Fruit fly (Drosophila melanogaster) whole organism, embryonic: Measurements from ENCODE around the gene rhea.

ENCODE experiments used
- Ada2b ChIP-seq: fragments of 200-800 bp; sonication (Bioruptor generic); IDR thresholded peaks from 2 replicates; pipeline ENCODE4 v1.3.6; 2022; ENCODE audit warnings: missing biosample characterization, missing genetic modification characterization
- CG10462 ChIP-seq: fragments of 200-800 bp; sonication (Bioruptor generic); optimal IDR thresholded peaks from 2 replicates; lab custom pipeline; 2016; ENCODE audit warnings: missing biosample characterization, missing genetic modification characterization
- CG1529 ChIP-seq: fragments of 200-800 bp; sonication (Bioruptor generic); optimal IDR thresholded peaks from 3 replicates; lab custom pipeline; 2018; ENCODE audit warnings: missing biosample characterization, missing genetic modification characterization
- CG15479 ChIP-seq: fragments of 200-800 bp; sonication (Bioruptor generic); optimal IDR thresholded peaks from 3 replicates; lab custom pipeline; 2019; ENCODE audit warnings: missing biosample characterization, mild to moderate bottlenecking, missing genetic modification characterization, moderate library complexity
- CG16815 ChIP-seq: fragments of 200-800 bp; sonication (Bioruptor generic); optimal IDR thresholded peaks from 3 replicates; lab custom pipeline; 2017; ENCODE audit warnings: missing biosample characterization, mild to moderate bottlenecking, missing genetic modification characterization
- CG18476 ChIP-seq: fragments of 200-800 bp; sonication (Bioruptor generic); optimal IDR thresholded peaks from 2 replicates; lab custom pipeline; 2016; ENCODE audit warnings: missing biosample characterization, mild to moderate bottlenecking, missing genetic modification characterization
- CG2116 ChIP-seq: fragments of 200-800 bp; sonication (Bioruptor generic); optimal IDR thresholded peaks from 3 replicates; lab custom pipeline; 2018; ENCODE audit warnings: missing biosample characterization, mild to moderate bottlenecking, missing genetic modification characterization
- CG30431 ChIP-seq: fragments of 200-800 bp; sonication (Bioruptor generic); optimal IDR thresholded peaks from 2 replicates; lab custom pipeline; 2017; ENCODE audit warnings: missing biosample characterization, missing genetic modification characterization
- CG32532 ChIP-seq: fragments of 200-800 bp; sonication (Bioruptor generic); IDR thresholded peaks from 2 replicates; pipeline ENCODE4 v1.3.6; 2022; ENCODE audit warnings: missing biosample characterization, missing genetic modification characterization
- CG32772 ChIP-seq: fragments of 200-800 bp; sonication (Bioruptor generic); IDR thresholded peaks from 2 replicates; pipeline ENCODE4 v1.3.6; 2022; ENCODE audit warnings: missing biosample characterization, missing genetic modification characterization
- CG6683 ChIP-seq: fragments of 200-800 bp; sonication (Bioruptor generic); optimal IDR thresholded peaks from 2 replicates; lab custom pipeline; 2017; ENCODE audit warnings: missing biosample characterization, mild to moderate bottlenecking, missing genetic modification characterization, missing genetic modification reagents
- CG9437 ChIP-seq: fragments of 200-800 bp; sonication (Bioruptor generic); optimal IDR thresholded peaks from 2 replicates; lab custom pipeline; 2018; ENCODE audit warnings: missing biosample characterization, mild to moderate bottlenecking, missing genetic modification characterization
- CG9797 ChIP-seq: fragments of 200-800 bp; sonication (Bioruptor generic); optimal IDR thresholded peaks from 3 replicates; lab custom pipeline; 2018; ENCODE audit warnings: missing biosample characterization, mild to moderate bottlenecking, missing genetic modification characterization
- CTCF ChIP-seq: fragments of 200-800 bp; sonication (Bioruptor generic); optimal IDR thresholded peaks from 2 replicates; lab custom pipeline; 2017; ENCODE audit warnings: missing biosample characterization, mild to moderate bottlenecking, missing genetic modification characterization, moderate library complexity
- Camta ChIP-seq: fragments of 200-800 bp; sonication (Bioruptor generic); optimal IDR thresholded peaks from 2 replicates; lab custom pipeline; 2016; ENCODE audit warnings: missing biosample characterization, missing genetic modification characterization
- Doc3 ChIP-seq: fragments of 200-800 bp; sonication (Bioruptor generic); IDR thresholded peaks from 3 replicates; pipeline ENCODE4 v1.3.6; 2022; ENCODE audit warnings: missing biosample characterization, missing genetic modification characterization; ENCODE audit not compliant: partially characterized antibody
- Dref ChIP-seq: fragments of 200-800 bp; sonication (Bioruptor generic); IDR thresholded peaks from 2 replicates; pipeline ENCODE4 v1.3.6; 2022; ENCODE audit warnings: missing biosample characterization, missing genetic modification characterization
- E2f2 ChIP-seq: fragments of 200-800 bp; sonication (Bioruptor generic); IDR thresholded peaks from 2 replicates; pipeline ENCODE4 v1.3.6; 2022; ENCODE audit warnings: missing biosample characterization, missing genetic modification characterization
- Ets65A ChIP-seq: fragments of 200-800 bp; sonication (Bioruptor generic); peaks from one replicate; lab custom pipeline; 2016; ENCODE audit warnings: missing biosample characterization, missing genetic modification characterization
- HLH54F ChIP-seq: fragments of 200-800 bp; sonication (Bioruptor generic); optimal IDR thresholded peaks from 3 replicates; lab custom pipeline; 2016; ENCODE audit warnings: missing biosample characterization, missing genetic modification characterization
- Hr39 ChIP-seq: fragments of >200 bp; optimal IDR thresholded peaks from 2 replicates; lab custom pipeline; 2017
- Lpt ChIP-seq: fragments of >200 bp; optimal IDR thresholded peaks from 2 replicates; lab custom pipeline; 2018; ENCODE audit warnings: missing biosample characterization, missing genetic modification characterization
- Meics ChIP-seq: fragments of 200-800 bp; sonication (Bioruptor generic); optimal IDR thresholded peaks from 2 replicates; lab custom pipeline; 2017; ENCODE audit warnings: missing biosample characterization, mild to moderate bottlenecking, missing genetic modification characterization
- Oaz ChIP-seq: fragments of 200-800 bp; sonication (Bioruptor generic); IDR thresholded peaks from 2 replicates; pipeline ENCODE4 v1.3.6; 2022; ENCODE audit warnings: missing biosample characterization, missing genetic modification characterization
- Ptx1 ChIP-seq: fragments of 200-800 bp; sonication (Bioruptor generic); IDR thresholded peaks from 2 replicates; pipeline ENCODE4 v1.3.6; 2022; ENCODE audit warnings: missing biosample characterization, missing genetic modification characterization
- Rx ChIP-seq: fragments of 200-800 bp; sonication (Bioruptor generic); IDR thresholded peaks from 2 replicates; pipeline ENCODE4 v1.3.6; 2022; ENCODE audit warnings: missing biosample characterization, missing genetic modification characterization
- Scr ChIP-seq: fragments of 200-800 bp; sonication (Bioruptor generic); IDR thresholded peaks from 2 replicates; pipeline ENCODE4 v1.3.6; 2022; ENCODE audit warnings: missing biosample characterization, missing genetic modification characterization; ENCODE audit not compliant: partially characterized antibody
- TFAM ChIP-seq: fragments of 200-800 bp; sonication (Bioruptor generic); optimal IDR thresholded peaks from 2 replicates; lab custom pipeline; 2017; ENCODE audit warnings: missing biosample characterization, missing genetic modification characterization, inconsistent platforms
- Usf ChIP-seq: fragments of 200-800 bp; sonication (Bioruptor generic); optimal IDR thresholded peaks from 2 replicates; lab custom pipeline; 2017; ENCODE audit warnings: missing genotype, missing biosample characterization, missing genetic modification characterization
- cad ChIP-seq: fragments of >200 bp; optimal IDR thresholded peaks from 2 replicates; lab custom pipeline; 2017; ENCODE audit warnings: missing biosample characterization, missing genetic modification characterization
- cg ChIP-seq: fragments of 200-800 bp; sonication (Bioruptor generic); optimal IDR thresholded peaks from 3 replicates; lab custom pipeline; 2019; ENCODE audit warnings: missing biosample characterization, mild to moderate bottlenecking, missing genetic modification characterization, moderate library complexity
- eve ChIP-seq, 2 experiments: fragments of >200 bp; optimal IDR thresholded peaks; 2 replicates each; lab custom pipeline; 2017; ENCODE audit warnings: missing biosample characterization in 2 of 2, missing genetic modification characterization in 2 of 2
- fd96Cb ChIP-seq: fragments of 200-800 bp; sonication (Bioruptor generic); optimal IDR thresholded peaks from 2 replicates; lab custom pipeline; 2018; ENCODE audit warnings: missing biosample characterization, mild to moderate bottlenecking, missing genetic modification characterization, moderate library complexity
- gfzf ChIP-seq: fragments of 200-800 bp; sonication (Bioruptor generic); optimal IDR thresholded peaks from 2 replicates; lab custom pipeline; 2016; ENCODE audit warnings: missing biosample characterization, mild to moderate bottlenecking, missing genetic modification characterization, moderate library complexity
- her ChIP-seq: fragments of 200-800 bp; sonication (Bioruptor generic); optimal IDR thresholded peaks from 2 replicates; lab custom pipeline; 2016; ENCODE audit warnings: missing biosample characterization, missing genetic modification characterization
- insv ChIP-seq, 2 experiments: fragments of 200-800 bp; sonication (Bioruptor generic); optimal IDR thresholded peaks; 3 replicates each; lab custom pipeline; 2016 to 2018; ENCODE audit warnings: missing biosample characterization in 2 of 2, missing genetic modification characterization in 2 of 2
- jigr1 ChIP-seq: fragments of 200-800 bp; sonication (Bioruptor generic); IDR thresholded peaks from 3 replicates; pipeline ENCODE4 v1.3.6; 2022; ENCODE audit warnings: missing biosample characterization, missing genetic modification characterization
- kay ChIP-seq: fragments of 200-800 bp; sonication (Bioruptor generic); optimal IDR thresholded peaks from 2 replicates; lab custom pipeline; 2016; ENCODE audit warnings: missing biosample characterization, missing genetic modification characterization
- nerfin-1 ChIP-seq: fragments of 200-800 bp; sonication (Bioruptor generic); optimal IDR thresholded peaks from 3 replicates; lab custom pipeline; 2019; ENCODE audit warnings: missing biosample characterization, mild to moderate bottlenecking, missing genetic modification characterization, moderate library complexity
- odd ChIP-seq: fragments of 200-800 bp; sonication (Bioruptor generic); optimal IDR thresholded peaks from 2 replicates; lab custom pipeline; 2017; ENCODE audit warnings: missing biosample characterization, mild to moderate bottlenecking, missing genetic modification characterization
- org-1 ChIP-seq: fragments of 200-800 bp; sonication (Bioruptor generic); optimal IDR thresholded peaks from 2 replicates; lab custom pipeline; 2017; ENCODE audit warnings: missing biosample characterization, missing genetic modification characterization
- pfk ChIP-seq: fragments of 200-800 bp; sonication (Bioruptor generic); optimal IDR thresholded peaks from 2 replicates; lab custom pipeline; 2018; ENCODE audit warnings: missing biosample characterization, mild to moderate bottlenecking, missing genetic modification characterization, moderate library complexity
- pita ChIP-seq: fragments of 200-800 bp; sonication (Bioruptor generic); optimal IDR thresholded peaks from 2 replicates; lab custom pipeline; 2017; ENCODE audit warnings: missing biosample characterization, mild to moderate bottlenecking, missing genetic modification characterization
- psq ChIP-seq: fragments of 200-800 bp; sonication (Bioruptor generic); optimal IDR thresholded peaks from 2 replicates; lab custom pipeline; 2017; ENCODE audit warnings: missing biosample characterization, missing genetic modification characterization
- pzg ChIP-seq: fragments of 200-800 bp; sonication (Bioruptor generic); optimal IDR thresholded peaks from 3 replicates; lab custom pipeline; 2018; ENCODE audit warnings: missing biosample characterization, mild to moderate bottlenecking, missing genetic modification characterization, moderate library complexity
- salm ChIP-seq: fragments of 200-800 bp; sonication (Bioruptor generic); optimal IDR thresholded peaks from 2 replicates; lab custom pipeline; 2018; ENCODE audit warnings: missing biosample characterization, mild to moderate bottlenecking, missing genetic modification characterization
- slbo ChIP-seq: fragments of 200-800 bp; sonication (Bioruptor generic); IDR thresholded peaks from 2 replicates; pipeline ENCODE4 v1.3.6; 2022; ENCODE audit warnings: missing biosample characterization, missing genetic modification characterization
- stwl ChIP-seq: fragments of 200-800 bp; sonication (Bioruptor generic); optimal IDR thresholded peaks from 3 replicates; lab custom pipeline; 2018; ENCODE audit warnings: missing biosample characterization, mild to moderate bottlenecking, missing genetic modification characterization, moderate library complexity
- unpg ChIP-seq: fragments of 200-800 bp; sonication (Bioruptor generic); optimal IDR thresholded peaks from 3 replicates; lab custom pipeline; 2018; ENCODE audit warnings: missing biosample characterization, mild to moderate bottlenecking, missing genetic modification characterization, moderate library complexity
- usp ChIP-seq: fragments of >200 bp; optimal IDR thresholded peaks from 2 replicates; lab custom pipeline; 2017; ENCODE audit warnings: missing biosample characterization, missing genetic modification characterization
- vfl ChIP-seq: fragments of 200-800 bp; sonication (Bioruptor generic); optimal IDR thresholded peaks from 2 replicates; lab custom pipeline; 2016; ENCODE audit warnings: missing biosample characterization, missing genetic modification characterization
- vnd ChIP-seq: fragments of 200-800 bp; sonication (Bioruptor generic); IDR thresholded peaks from 3 replicates; pipeline ENCODE4 v1.3.6; 2022; ENCODE audit warnings: missing biosample characterization, missing genetic modification characterization; ENCODE audit not compliant: partially characterized antibody
- wek ChIP-seq: fragments of 200-800 bp; sonication (Bioruptor generic); optimal IDR thresholded peaks from 3 replicates; lab custom pipeline; 2018; ENCODE audit warnings: missing biosample characterization, mild to moderate bottlenecking, missing genetic modification characterization, moderate library complexity

The rhea gene

dm6 chr3L:8523257-8523656, 21.5 kb upstream of the rhea start, which contains the start of gene GstO2 (continued):
- TF ChIP-seq gfzf (GFP tag; lab: Kevin White, UChicago) (no peak), CG18476 (no peak), psq (no peak), odd (no peak), pfk (no peak), CG1529 (GFP tag; lab: Kevin White, UChicago) (no peak), nerfin-1 (tag; lab: Kevin White, UChicago) (no peak), insv (GFP tag; optimal IDR thresholded peaks at IDR 0.05; lab: Kevin White, UChicago) (no peak), CG15479 (no peak), CTCF (GFP tag; lab: Kevin White, UChicago) (peak; percentile 2), vfl (GFP tag; lab: Kevin White, UChicago) (no peak), CG2116 (GFP tag; lab: Kevin White, UChicago) (peak; percentile 47), stwl (tag; lab: Kevin White, UChicago) (peak; percentile 31), fd96Cb (no peak), Meics (GFP tag; lab: Kevin White, UChicago) (no peak), E2f2 (GFP tag; lab: Robert Waterston, UW) (peak; percentile 93), CG10462 (GFP tag; lab: Kevin White, UChicago) (no peak), CG30431 (GFP tag; lab: Kevin White, UChicago) (no peak), Usf (no peak), org-1 (no peak), her (GFP tag; lab: Kevin White, UChicago) (no peak), Ptx1 (GFP tag; lab: Robert Waterston, UW) (no peak), TFAM (GFP tag; lab: Kevin White, UChicago) (no peak), cg (GFP tag; lab: Kevin White, UChicago) (no peak), HLH54F (no peak), CG9437 (GFP tag; lab: Kevin White, UChicago) (no peak), CG6683 (GFP tag; lab: Kevin White, UChicago) (no peak), CG32532 (GFP tag; lab: Robert Waterston, UW) (no peak), wek (GFP tag; lab: Kevin White, UChicago) (peak; percentile 98), Rx (GFP tag; lab: Robert Waterston, UW) (no peak), Oaz (no peak), pita (GFP tag; lab: Kevin White, UChicago) (no peak), Scr (GFP tag; lab: Robert Waterston, UW) (peak; percentile 47; the same call in 1 of the 2 replicates), kay (no peak), slbo (GFP tag; lab: Robert Waterston, UW) (no peak), Lpt (no peak), Hr39 (lab: Kevin White, UChicago) (no peak), Dref (GFP tag; lab: Robert Waterston, UW) (peak; percentile 70), Doc3 (GFP tag; lab: Robert Waterston, UW) (0 out of 3 replicates have a peak, but pooled peaks have one; percentile 25), usp (no peak), pzg (GFP tag; lab: Kevin White, UChicago) (peak; percentile 46), CG32772 (GFP tag; lab: Robert Waterston, UW) (no peak), CG16815 (no peak), salm (tag; lab: Kevin White, UChicago) (no peak), vnd (GFP tag; lab: Robert Waterston, UW) (no peak), unpg (GFP tag; lab: Kevin White, UChicago) (no peak), eve (GFP tag; optimal IDR thresholded peaks at IDR 0.05; lab: Kevin White, UChicago) (no peak), Camta (GFP tag; lab: Kevin White, UChicago) (no peak), jigr1 (GFP tag; lab: Robert Waterston, UW) (no peak), cad (GFP tag; lab: Kevin White, UChicago) (no peak), CG9797 (GFP tag; lab: Kevin White, UChicago) (no peak), Ets65A (GFP tag; lab: Kevin White, UChicago) (no peak), Ada2b (no peak)
